Fruit fly (Drosophila melanogaster) Kc167 (cell line): ENCODE measurements around the gene CG13813.

ENCODE experiments used
- h ChIP-seq: fragments of >200 bp; optimal IDR thresholded peaks from 3 replicates; lab custom pipeline; 2018; ENCODE audit warnings: missing external identifiers
- insv ChIP-seq: fragments of >200 bp; optimal IDR thresholded peaks from 3 replicates; lab custom pipeline; 2018; ENCODE audit warnings: missing external identifiers
- psq ChIP-seq: fragments of >200 bp; optimal IDR thresholded peaks from 2 replicates; lab custom pipeline; 2017; ENCODE audit warnings: missing external identifiers

dm6 chr3L:20241163-20241970, 9.9 kb downstream of the CG13813 start, which contains the start of the genes CG6951 and CG17233:
- no peak for TF ChIP-seq psq (lab: Kevin White, UChicago)
- TF ChIP-seq insv (lab: Kevin White, UChicago) = no peak
- TF ChIP-seq h (lab: Kevin White, UChicago) = no peak
